Worm (Caenorhabditis elegans): ENCODE results near the gene Y51H7BR.7.
A peak's percentile ranks its signal among the peaks of the same experiment; 100 is the strongest.
"Not testable (repeated sequence)": the region's sequence is repeated elsewhere in the genome, so short reads cannot be mapped to it uniquely, and the experiment has no call there.

Gene Y51H7BR.7

ce11 chrII:1560839-1561238 is 35.4 kb upstream of the Y51H7BR.7 start:
- TF ChIP-seq nhr-12 (tag; optimal IDR thresholded peaks at IDR 0.05): no peak
- TF ChIP-seq efl-1 (optimal IDR thresholded peaks at IDR 0.05): no peak
- peak in 1 of 2 experiments; percentile 91 for TF ChIP-seq efl-1 (GFP tag; optimal IDR thresholded peaks at IDR 0.05 in 1 of 2)
- TF ChIP-seq tbx-2 (tag; optimal IDR thresholded peaks at IDR 0.05): no peak

- not testable (repeated sequence) for TF ChIP-seq fos-1, sptf-1, aha-1 (tag; optimal IDR thresholded peaks at IDR 0.05)
Measured at ce11 chrII:1556217-1556616, 30.8 kb upstream of the Y51H7BR.7 start, which contains the start of the genes fbxb-54 and fbxb-50. TSS of gene fbxb-54 (minus strand) at chrII:1556317. TSS of gene fbxb-50 (plus strand) at chrII:1556443.

- no peak for TF ChIP-seq zag-1 (tag; optimal IDR thresholded peaks at IDR 0.05)
- TF ChIP-seq nhr-84 (tag; optimal IDR thresholded peaks at IDR 0.05): no peak
- TF ChIP-seq isw-1 (GFP tag; IDR thresholded peaks at IDR 0.05): no peak
- TF ChIP-seq snu-23 (GFP tag; optimal IDR thresholded peaks at IDR 0.05): no peak
- TF ChIP-seq mdl-1 (tag; optimal IDR thresholded peaks at IDR 0.05): no peak
- no peak for TF ChIP-seq xbp-1 (tag; optimal IDR thresholded peaks at IDR 0.05)
- TF ChIP-seq mep-1 (tag; optimal IDR thresholded peaks at IDR 0.05): no peak
- TF ChIP-seq vab-15 (tag; optimal IDR thresholded peaks at IDR 0.05): no peak
- no peak for TF ChIP-seq nhr-19 (GFP tag; conservative IDR thresholded peaks at IDR 0.05)
- no peak for TF ChIP-seq swsn-7 (tag; optimal IDR thresholded peaks at IDR 0.05)
- no peak for TF ChIP-seq ama-1 (optimal IDR thresholded peaks at IDR 0.05)
- TF ChIP-seq nhr-12 (tag; optimal IDR thresholded peaks at IDR 0.05): no peak
- TF ChIP-seq unc-30 (tag; optimal IDR thresholded peaks at IDR 0.05): no peak
- no peak for TF ChIP-seq ceh-88 (GFP tag; IDR thresholded peaks at IDR 0.05)
- TF ChIP-seq nhr-47 (tag; optimal IDR thresholded peaks at IDR 0.05): no peak
- no peak for TF ChIP-seq mef-2 (tag; optimal IDR thresholded peaks at IDR 0.05)
- TF ChIP-seq elt-3 (tag; optimal IDR thresholded peaks at IDR 0.05): no peak
- TF ChIP-seq tlp-1 (tag; optimal IDR thresholded peaks at IDR 0.05): no peak
- TF ChIP-seq fkh-4 (tag; optimal IDR thresholded peaks at IDR 0.05; ENCODE audit: borderline replicate concordance): no peak
Measured at ce11 chrII:1550501-1550900, 25.1 kb upstream of the Y51H7BR.7 start, which contains the start of the genes fbxb-52 and fbxb-51. TSS of gene fbxb-52 (minus strand) at chrII:1550601. TSS of gene fbxb-51 (plus strand) at chrII:1550712.

ce11 chrII:1545625-1546024 is 20.2 kb upstream of the Y51H7BR.7 start, which contains the start of gene K05F6.12:
TSS of gene K05F6.12 (plus strand) at chrII:1545925.
- TF ChIP-seq pax-3 (tag; optimal IDR thresholded peaks at IDR 0.05) (no peak), snu-23 (GFP tag; optimal IDR thresholded peaks at IDR 0.05) (no peak), nhr-12 (tag; optimal IDR thresholded peaks at IDR 0.05) (no peak), tbx-2 (tag; optimal IDR thresholded peaks at IDR 0.05) (no peak), lin-35 (GFP tag; optimal IDR thresholded peaks at IDR 0.05) (no peak), nhr-237 (tag; optimal IDR thresholded peaks at IDR 0.05) (no peak), nhr-11 (tag; optimal IDR thresholded peaks at IDR 0.05) (no peak), isw-1 (GFP tag; IDR thresholded peaks at IDR 0.05) (no peak), fkh-4 (tag; optimal IDR thresholded peaks at IDR 0.05; ENCODE audit: borderline replicate concordance) (no peak), nhr-76 (tag; optimal IDR thresholded peaks at IDR 0.05) (no peak)

- TF ChIP-seq nhr-85 (tag); lin-13 (GFP tag; optimal IDR thresholded peaks at IDR 0.05); nhr-28 (tag; optimal IDR thresholded peaks at IDR 0.05): not testable (repeated sequence)
Measured at ce11 chrII:1543182-1543581, 17.8 kb upstream of the Y51H7BR.7 start, which contains the start of gene K05F6.4. TSS of gene K05F6.4 (plus strand) at chrII:1543482.

- not testable (repeated sequence) for TF ChIP-seq nhr-20 (tag; optimal IDR thresholded peaks at IDR 0.05); lin-35 (GFP tag; optimal IDR thresholded peaks at IDR 0.05); aha-1 (tag; optimal IDR thresholded peaks at IDR 0.05)
Measured at ce11 chrII:1540628-1541027, 15.2 kb upstream of the Y51H7BR.7 start, which contains the start of gene poml-4. TSS of gene poml-4 (plus strand) at chrII:1540928.

Data from whole organism, L1 larva.